Fruit fly (Drosophila melanogaster) S2 (cell line): ENCODE data around the gene CG3213.

Source experiments
- CG8478 ChIP-seq: fragments of >200 bp; optimal IDR thresholded peaks from 2 replicates; lab custom pipeline; 2018
- CTCF ChIP-seq, 2 experiments: fragments of >200 bp; optimal IDR thresholded peaks; 2 replicates each; lab custom pipeline; 2018

CG3213 gene

dm6 chr2L:3519551-3519950, at the start of gene CG3213, which contains the start of gene CG8851:
TSS of gene CG3213 (minus strand) at chr2L:3519651.
TSS of gene CG8851 (plus strand) at chr2L:3519677.
- no peak for TF ChIP-seq CTCF (optimal IDR thresholded peaks at IDR 0.05; lab: Kevin White, UChicago)
- no peak for TF ChIP-seq CG8478 (lab: Kevin White, UChicago)

dm6 chr2L:3567394-3567793, 47.9 kb upstream of the CG3213 start:
- TF ChIP-seq CG8478 (lab: Kevin White, UChicago), result no peak
- no peak for TF ChIP-seq CTCF (optimal IDR thresholded peaks at IDR 0.05; lab: Kevin White, UChicago)

DNA sequence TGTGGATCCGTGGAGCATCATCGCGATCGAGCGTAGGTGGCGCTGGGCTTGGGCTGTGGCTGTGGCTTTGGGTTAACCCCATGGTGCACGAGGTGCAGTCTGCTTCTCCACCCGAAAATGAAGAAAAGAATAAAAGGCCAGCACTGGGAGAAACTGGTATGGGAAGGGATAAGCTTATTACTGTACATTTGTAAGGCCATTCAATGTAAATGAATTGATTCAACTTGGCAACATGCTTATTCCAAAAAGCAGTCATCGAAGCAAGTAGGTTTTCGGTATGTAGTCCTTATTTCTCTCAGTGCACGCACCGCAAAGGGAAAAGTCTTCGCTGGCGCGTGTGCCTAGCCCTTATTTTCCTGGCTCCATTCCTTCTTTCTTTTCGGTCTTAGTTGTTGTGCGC, 47.1 kb upstream of the CG3213 start:
- TF ChIP-seq CG8478 (lab: Kevin White, UChicago) (no peak), CTCF (optimal IDR thresholded peaks at IDR 0.05; lab: Kevin White, UChicago) (no peak)

DNA sequence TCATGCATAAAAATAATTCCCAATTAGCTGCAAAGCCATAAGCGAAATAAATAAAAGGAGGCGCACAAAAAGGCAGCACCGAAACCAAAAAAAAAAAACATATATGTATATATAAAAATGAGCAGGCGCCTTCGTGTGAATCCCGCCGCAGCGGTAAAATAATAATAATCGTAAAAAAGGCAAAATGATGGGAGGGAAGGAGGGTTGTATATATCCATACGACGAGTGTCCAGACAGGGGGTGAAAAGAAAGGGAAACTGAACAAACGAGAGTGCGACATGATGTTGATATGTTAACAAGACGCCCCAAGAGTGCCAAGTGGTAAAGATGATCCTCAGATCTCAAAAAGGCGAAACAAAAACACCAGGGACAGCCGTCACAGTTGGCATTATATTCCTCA, 45.1 kb upstream of the CG3213 start:
- TF ChIP-seq CTCF (optimal IDR thresholded peaks at IDR 0.05; lab: Kevin White, UChicago) (no peak), CG8478 (lab: Kevin White, UChicago) (no peak)

- no peak for TF ChIP-seq CTCF (optimal IDR thresholded peaks at IDR 0.05; lab: Kevin White, UChicago)
- no peak for TF ChIP-seq CG8478 (lab: Kevin White, UChicago)
These were observed 43.0 kb upstream of the CG3213 start for dm6 chr2L:3562435-3562834.

dm6 chr2L:3559647-3560046, 40.2 kb upstream of the CG3213 start:
- no peak for TF ChIP-seq CTCF (optimal IDR thresholded peaks at IDR 0.05; lab: Kevin White, UChicago)
- no peak for TF ChIP-seq CG8478 (lab: Kevin White, UChicago)

DNA sequence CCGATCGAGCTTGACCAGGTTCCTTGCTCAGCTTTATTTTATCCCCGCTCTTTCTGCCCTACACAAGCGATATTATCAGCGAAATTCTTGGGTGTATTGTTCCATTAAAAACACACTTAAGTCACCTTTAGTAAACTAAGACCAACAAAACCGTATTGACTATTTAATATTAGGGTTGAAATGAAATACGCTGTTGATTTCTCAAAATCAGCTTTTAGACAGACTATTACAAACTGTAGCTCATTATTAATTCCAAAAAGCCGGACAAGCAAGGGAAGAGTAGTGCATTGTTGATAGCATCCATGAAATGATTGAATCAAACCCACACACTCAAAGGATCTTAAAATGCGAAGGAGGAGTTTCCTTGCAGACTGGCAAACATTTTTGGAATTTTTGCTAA, 38.8 kb upstream of the CG3213 start:
- TF ChIP-seq CTCF (optimal IDR thresholded peaks at IDR 0.05; lab: Kevin White, UChicago), result no peak
- no peak for TF ChIP-seq CG8478 (lab: Kevin White, UChicago)

- no peak for TF ChIP-seq CG8478 (lab: Kevin White, UChicago)
- no peak for TF ChIP-seq CTCF (optimal IDR thresholded peaks at IDR 0.05; lab: Kevin White, UChicago)
These were observed 38.0 kb upstream of the CG3213 start for dm6 chr2L:3557471-3557870.

DNA sequence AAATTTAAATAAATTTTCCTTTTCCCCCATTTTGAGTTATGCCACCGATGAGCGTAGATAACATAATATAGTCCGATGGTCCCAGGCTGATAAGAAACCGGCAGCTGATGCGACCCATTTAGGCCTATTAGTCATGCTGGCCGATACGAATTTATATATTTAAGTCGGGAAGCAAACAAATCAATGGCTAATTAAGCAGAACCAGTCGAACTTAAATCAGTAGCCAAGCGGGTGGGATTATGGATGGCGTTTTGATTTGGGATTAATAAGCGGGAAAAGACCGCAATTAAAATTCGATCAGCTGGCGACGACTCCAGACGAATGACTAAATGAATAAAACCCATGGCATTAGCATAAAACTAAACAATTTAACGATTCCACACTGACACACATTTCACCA, 37.5 kb upstream of the CG3213 start:
- TF ChIP-seq CG8478 (lab: Kevin White, UChicago) (no peak), CTCF (optimal IDR thresholded peaks at IDR 0.05; lab: Kevin White, UChicago) (no peak)

- no peak for TF ChIP-seq CTCF (optimal IDR thresholded peaks at IDR 0.05; lab: Kevin White, UChicago)
- TF ChIP-seq CG8478 (lab: Kevin White, UChicago), result no peak
These were observed 36.1 kb upstream of the CG3213 start for dm6 chr2L:3555408-3556058.

dm6 chr2L:3553902-3554301, 34.5 kb upstream of the CG3213 start:
- TF ChIP-seq CTCF (optimal IDR thresholded peaks at IDR 0.05; lab: Kevin White, UChicago) (no peak), CG8478 (lab: Kevin White, UChicago) (no peak)

- TF ChIP-seq CG8478 (lab: Kevin White, UChicago) (no peak), CTCF (optimal IDR thresholded peaks at IDR 0.05; lab: Kevin White, UChicago) (no peak)
These were observed 33.3 kb upstream of the CG3213 start for dm6 chr2L:3552773-3553172.

dm6 chr2L:3550583-3550982, 31.1 kb upstream of the CG3213 start:
- TF ChIP-seq CTCF (optimal IDR thresholded peaks at IDR 0.05; lab: Kevin White, UChicago) (no peak), CG8478 (lab: Kevin White, UChicago) (no peak)

DNA sequence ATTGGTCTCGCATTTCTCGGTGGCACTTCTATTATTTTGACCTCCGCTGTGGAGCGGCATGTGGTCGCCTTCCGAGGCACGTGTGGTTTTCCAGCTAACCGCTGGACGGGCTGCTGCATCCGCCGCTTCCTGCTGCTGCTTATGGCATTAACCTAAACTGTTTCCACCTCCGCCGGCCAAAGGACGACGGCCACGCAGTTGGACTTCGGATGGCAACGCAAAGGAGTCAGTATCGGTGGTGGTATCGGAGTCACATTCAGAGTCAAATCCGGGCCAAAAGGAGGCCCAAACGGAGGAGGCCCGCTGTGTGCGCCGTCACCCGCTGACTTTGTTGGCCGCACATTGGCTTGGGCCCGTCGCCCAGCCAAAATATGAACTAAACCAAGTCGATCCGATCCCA, 30.3 kb upstream of the CG3213 start:
- TF ChIP-seq CTCF (optimal IDR thresholded peaks at IDR 0.05; lab: Kevin White, UChicago) (no peak), CG8478 (lab: Kevin White, UChicago) (no peak)

- no peak for TF ChIP-seq CG8478 (lab: Kevin White, UChicago)
- TF ChIP-seq CTCF (optimal IDR thresholded peaks at IDR 0.05; lab: Kevin White, UChicago), result no peak
These were observed 29.4 kb upstream of the CG3213 start for dm6 chr2L:3548879-3549278.

dm6 chr2L:3547512-3547911, 28.1 kb upstream of the CG3213 start:
- TF ChIP-seq CTCF (optimal IDR thresholded peaks at IDR 0.05; lab: Kevin White, UChicago) (no peak), CG8478 (lab: Kevin White, UChicago) (no peak)
